Worm (Caenorhabditis elegans) whole organism, L1 larva: ENCODE measurements around the gene F07F6.4.
A peak's percentile ranks its signal among the peaks of the same experiment; 100 is the strongest.

Experiments
- F16B12.6 ChIP-seq: fragments of 150-350 bp; optimal IDR thresholded peaks from 2 replicates; lab custom pipeline; 2014; ENCODE audit warnings: missing biosample characterization, missing genetic modification characterization
- blmp-1 ChIP-seq: fragments of 150-350 bp; optimal IDR thresholded peaks from 2 replicates; lab custom pipeline; 2014; ENCODE audit warnings: missing biosample characterization, missing genetic modification characterization
- ceh-82 ChIP-seq, 3 experiments: fragments of 150-350 bp in 1 of 3; sonication (generic microtip) in 2 of 3; optimal IDR thresholded peaks; 2 replicates each; lab custom pipeline; 2014 to 2017; ENCODE audit warnings: missing biosample characterization in 3 of 3, missing genetic modification characterization in 3 of 3
- dpl-1 ChIP-seq, 3 experiments: fragments of 150-350 bp in 2 of 3; sonication (generic microtip) in 1 of 3; optimal IDR thresholded peaks; 2 replicates each; lab custom pipeline; 2014 to 2017; ENCODE audit warnings: missing biosample characterization in 3 of 3, missing genetic modification characterization in 3 of 3, missing genetic modification reagents in 3 of 3
- dsc-1 ChIP-seq: sonication (generic microtip); optimal IDR thresholded peaks from 2 replicates; lab custom pipeline; 2016; ENCODE audit warnings: mild to moderate bottlenecking, missing genetic modification characterization, missing compliant biosample characterization
- fkh-4 ChIP-seq: sonication (generic microtip); optimal IDR thresholded peaks from 2 replicates; lab custom pipeline; 2016; ENCODE audit warnings: missing compliant biosample characterization, missing genetic modification characterization, borderline replicate concordance
- nhr-11 ChIP-seq: fragments of 150-350 bp; optimal IDR thresholded peaks from 2 replicates; lab custom pipeline; 2014; ENCODE audit warnings: missing biosample characterization, missing genetic modification characterization
- nhr-28 ChIP-seq: fragments of 150-350 bp; optimal IDR thresholded peaks from 2 replicates; lab custom pipeline; 2014; ENCODE audit warnings: missing biosample characterization, missing genetic modification characterization
- nhr-90 ChIP-seq: sonication (generic microtip); optimal IDR thresholded peaks from 2 replicates; lab custom pipeline; 2016; ENCODE audit warnings: mild to moderate bottlenecking, missing genetic modification characterization, missing compliant biosample characterization; ENCODE audit not compliant: poor library complexity
- snpc-4 ChIP-seq: fragments of 150-350 bp; optimal IDR thresholded peaks from 2 replicates; lab custom pipeline; 2014; ENCODE audit warnings: missing biosample characterization, missing genetic modification characterization
- sup-37 ChIP-seq: fragments of 200-800 bp; sonication (Bioruptor generic); optimal IDR thresholded peaks from 2 replicates; lab custom pipeline; 2018; ENCODE audit warnings: mild to moderate bottlenecking, missing genetic modification characterization, missing compliant biosample characterization
- unc-62 ChIP-seq: fragments of 150-350 bp; optimal IDR thresholded peaks from 2 replicates; lab custom pipeline; 2014; ENCODE audit warnings: missing biosample characterization, missing genetic modification reagents, missing genetic modification characterization
- ztf-11 ChIP-seq, 2 experiments: sonication (generic microtip); optimal IDR thresholded peaks; 2 replicates each; lab custom pipeline; 2016 to 2017; ENCODE audit warnings: missing genetic modification characterization in 2 of 2, missing biosample characterization in 1 of 2, missing compliant biosample characterization in 1 of 2
- ztf-4 ChIP-seq: fragments of 150-350 bp; optimal IDR thresholded peaks from 2 replicates; lab custom pipeline; 2014; ENCODE audit warnings: missing biosample characterization, missing genetic modification characterization

DNA sequence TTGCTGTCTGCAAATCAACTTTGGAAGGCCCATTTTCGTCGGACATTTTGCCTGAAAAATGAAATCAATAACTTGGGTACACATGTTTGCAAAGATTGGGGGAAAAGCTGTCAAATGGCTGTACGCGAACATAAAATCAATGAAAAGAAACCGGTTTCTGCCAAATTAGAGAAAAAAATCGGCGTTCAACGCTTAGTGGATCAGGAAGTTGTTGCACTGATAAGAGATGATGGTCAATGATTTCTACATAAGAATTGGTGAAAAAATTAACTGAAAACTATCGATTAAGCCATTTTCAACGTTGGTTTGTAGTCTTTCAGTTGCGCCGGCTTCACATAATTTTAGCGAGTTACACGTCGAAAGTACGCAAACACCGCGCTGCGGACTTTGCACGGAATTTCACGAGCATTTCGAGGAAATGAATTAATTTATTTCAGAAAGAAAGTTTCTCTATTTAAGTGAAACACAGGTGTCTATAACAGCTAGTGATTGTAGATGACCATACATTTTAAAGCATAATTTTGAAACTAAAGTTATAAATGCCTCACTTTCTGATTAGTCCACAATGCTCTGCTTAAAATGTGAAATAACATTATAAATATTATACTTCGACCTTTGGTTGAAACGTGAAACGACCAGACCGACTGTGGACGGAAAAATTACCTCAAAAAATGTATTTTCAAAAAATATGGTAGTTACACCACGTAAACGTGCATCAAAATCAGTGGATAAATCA lies at the start of gene F07F6.4, which contains the start of gene F07F6.2:
- TF ChIP-seq unc-62 (GFP tag; lab: Kevin White, UChicago): no peak
- no peak for TF ChIP-seq ztf-4
- TF ChIP-seq ceh-82 (tag; optimal IDR thresholded peaks at IDR 0.05; lab: Kevin White, UChicago): peak in 1 of 3 experiments; percentile 31
- no peak for TF ChIP-seq nhr-11 (tag; lab: Kevin White, UChicago)
- no peak for TF ChIP-seq nhr-28 (tag; lab: Kevin White, UChicago)
- peak; percentile 34 for TF ChIP-seq blmp-1 (tag; lab: Kevin White, UChicago)
- TF ChIP-seq F16B12.6 (tag; lab: Kevin White, UChicago): peak; percentile 92
- no peak for TF ChIP-seq dsc-1 (tag; lab: Kevin White, UChicago)
- no peak for TF ChIP-seq ztf-11 (tag; optimal IDR thresholded peaks at IDR 0.05; lab: Kevin White, UChicago)
- TF ChIP-seq snpc-4 (tag; lab: Kevin White, UChicago): no peak
- no peak for TF ChIP-seq nhr-90 (tag; lab: Kevin White, UChicago)
- TF ChIP-seq dpl-1 (GFP tag; optimal IDR thresholded peaks at IDR 0.05; lab: Kevin White, UChicago): peak; percentile 30 to 64 (median 42)
- TF ChIP-seq sup-37 (GFP tag; lab: Kevin White, UChicago): no peak
- TF ChIP-seq fkh-4: no peak
